Fruit fly (Drosophila melanogaster): ENCODE measurements around the gene SmD2.

SmD2 gene

dm6 chr3R:6345814-6346213 lies at the start of gene SmD2, which contains the start of gene CG18048:
Gene SmD2 (minus strand): TSS chr3R:6345911.
Gene CG18048 (plus strand): TSS chr3R:6346111.
- TF ChIP-seq CG8478 (optimal IDR thresholded peaks at IDR 0.05) (no peak), CTCF (optimal IDR thresholded peaks at IDR 0.05) (no peak)

- no peak for TF ChIP-seq CTCF (optimal IDR thresholded peaks at IDR 0.05)
These were observed 48.5 kb upstream of the SmD2 start for dm6 chr3R:6394247-6394522.

- TF ChIP-seq CG8478 (optimal IDR thresholded peaks at IDR 0.05) (no peak), CTCF (optimal IDR thresholded peaks at IDR 0.05) (no peak)
These were observed 48.0 kb upstream of the SmD2 start for dm6 chr3R:6393515-6394246.

dm6 chr3R:6388414-6388830 lies 42.7 kb upstream of the SmD2 start:
- TF ChIP-seq CG8478 (optimal IDR thresholded peaks at IDR 0.05): no peak
- TF ChIP-seq CTCF (optimal IDR thresholded peaks at IDR 0.05): no peak

dm6 chr3R:6383466-6383769 lies 37.7 kb upstream of the SmD2 start:
- TF ChIP-seq CG8478 (optimal IDR thresholded peaks at IDR 0.05) (no peak), CTCF (optimal IDR thresholded peaks at IDR 0.05) (no peak)

dm6 chr3R:6382733-6383465 lies 37.2 kb upstream of the SmD2 start, which contains the start of gene gzl:
Gene gzl (plus strand): TSS chr3R:6382914.
- TF ChIP-seq CTCF (optimal IDR thresholded peaks at IDR 0.05): no peak
- TF ChIP-seq CG8478 (optimal IDR thresholded peaks at IDR 0.05): no peak

dm6 chr3R:6381784-6382183 lies 36.1 kb upstream of the SmD2 start:
- TF ChIP-seq CTCF (optimal IDR thresholded peaks at IDR 0.05) (no peak), CG8478 (optimal IDR thresholded peaks at IDR 0.05) (no peak)

dm6 chr3R:6380129-6380528 lies 34.4 kb upstream of the SmD2 start, which contains the start of the genes CG1024 and TfIIFalpha:
Gene CG1024 (minus strand): TSS chr3R:6380328.
Gene TfIIFalpha (plus strand): TSS chr3R:6380467.
- TF ChIP-seq CTCF (optimal IDR thresholded peaks at IDR 0.05) (no peak), CG8478 (optimal IDR thresholded peaks at IDR 0.05) (no peak)

- TF ChIP-seq CG8478 (optimal IDR thresholded peaks at IDR 0.05) (no peak), CTCF (optimal IDR thresholded peaks at IDR 0.05) (no peak)
These were observed 31.8 kb upstream of the SmD2 start, which contains the start of gene CG42537 for dm6 chr3R:6377497-6377896. Gene CG42537 (plus strand): TSS chr3R:6377797.

dm6 chr3R:6375944-6376343 lies 30.2 kb upstream of the SmD2 start, which contains the start of gene CRAT:
Gene CRAT (minus strand): TSS chr3R:6376044.
- TF ChIP-seq CTCF (optimal IDR thresholded peaks at IDR 0.05) (no peak), CG8478 (optimal IDR thresholded peaks at IDR 0.05) (no peak)

- TF ChIP-seq CTCF (optimal IDR thresholded peaks at IDR 0.05): no peak
These were observed 28.5 kb upstream of the SmD2 start, which contains the start of gene CG42564 for dm6 chr3R:6374307-6374574. Gene CG42564 (plus strand): TSS chr3R:6374475.

dm6 chr3R:6373512-6374306 lies 28.0 kb upstream of the SmD2 start:
- TF ChIP-seq CTCF (optimal IDR thresholded peaks at IDR 0.05): no peak
- TF ChIP-seq CG8478 (optimal IDR thresholded peaks at IDR 0.05): no peak

- peak in 1 of 2 experiments; percentile 18 for TF ChIP-seq CTCF (optimal IDR thresholded peaks at IDR 0.05)
- no peak for TF ChIP-seq CG8478 (optimal IDR thresholded peaks at IDR 0.05)
These were observed 23.0 kb upstream of the SmD2 start, which contains the start of gene CG10286 for dm6 chr3R:6368550-6369238. Gene CG10286 (plus strand): TSS chr3R:6368965.

- TF ChIP-seq CG8478 (optimal IDR thresholded peaks at IDR 0.05) (no peak), CTCF (optimal IDR thresholded peaks at IDR 0.05) (peak in 1 of 2 experiments; percentile 9)
These were observed 22.4 kb upstream of the SmD2 start, which contains the start of gene CG42724 for dm6 chr3R:6368100-6368499. Gene CG42724 (minus strand): TSS chr3R:6368288.

dm6 chr3R:6354408-6354807 lies 8.7 kb upstream of the SmD2 start:
- TF ChIP-seq CG8478 (optimal IDR thresholded peaks at IDR 0.05) (no peak), CTCF (optimal IDR thresholded peaks at IDR 0.05) (no peak)

All from S2 (cell line).